Worm (Caenorhabditis elegans): ENCODE measurements around the gene alh-1.

- no peak for TF ChIP-seq ztf-26 (tag; optimal IDR thresholded peaks at IDR 0.05)
- TF ChIP-seq madf-6 (GFP tag; IDR thresholded peaks at IDR 0.05) = no peak
- TF ChIP-seq unc-62 (GFP tag; optimal IDR thresholded peaks at IDR 0.05) = no peak
- TF ChIP-seq ceh-100 (GFP tag; IDR thresholded peaks at IDR 0.05) = no peak
- TF ChIP-seq akir-1 (GFP tag; optimal IDR thresholded peaks at IDR 0.05) = no peak
- no peak for TF ChIP-seq Y53F4B.3 (GFP tag; IDR thresholded peaks at IDR 0.05)
- no peak for TF ChIP-seq egl-18 (GFP tag; IDR thresholded peaks at IDR 0.05)
- no peak for TF ChIP-seq T07F8.4 (tag; optimal IDR thresholded peaks at IDR 0.05)
- TF ChIP-seq K11D2.4 (GFP tag; IDR thresholded peaks at IDR 0.05) = no peak
- no peak for TF ChIP-seq F22D6.2 (tag; optimal IDR thresholded peaks at IDR 0.05)
- TF ChIP-seq efl-1 (GFP tag; optimal IDR thresholded peaks at IDR 0.05) = no peak
- TF ChIP-seq snpc-4 (GFP tag; optimal IDR thresholded peaks at IDR 0.05) = no peak
- TF ChIP-seq snpc-4 (tag; optimal IDR thresholded peaks at IDR 0.05) = no peak
- TF ChIP-seq egrh-3 (GFP tag; IDR thresholded peaks at IDR 0.05) = no peak
- no peak for TF ChIP-seq ama-1 (optimal IDR thresholded peaks at IDR 0.05)
- no peak for TF ChIP-seq ama-1 (GFP tag; optimal IDR thresholded peaks at IDR 0.05)
These were observed 29.4 kb downstream of the alh-1 start, which contains the start of gene dpy-17 for ce11 chrIII:5106893-5107471.

Measured in whole organism, young adult.